Fruit fly (Drosophila melanogaster) whole organism, prepupa: ENCODE measurements around the gene lap.

Experiments
- CG11902 ChIP-seq: fragments of 200-800 bp; sonication (Bioruptor generic); optimal IDR thresholded peaks from 3 replicates; lab custom pipeline; 2016; ENCODE audit warnings: missing biosample characterization, missing genetic modification characterization
- CG34406 ChIP-seq: fragments of 200-800 bp; sonication (Bioruptor generic); optimal IDR thresholded peaks from 3 replicates; lab custom pipeline; 2016; ENCODE audit warnings: missing biosample characterization, missing genetic modification characterization
- CG8319 ChIP-seq: fragments of 200-800 bp; sonication (Bioruptor generic); optimal IDR thresholded peaks from 3 replicates; lab custom pipeline; 2016; ENCODE audit warnings: missing biosample characterization, missing genetic modification characterization
- Hr4 ChIP-seq: fragments of 200-800 bp; sonication (Bioruptor generic); optimal IDR thresholded peaks from 3 replicates; lab custom pipeline; 2016; ENCODE audit warnings: missing biosample characterization, missing genetic modification characterization
- Met ChIP-seq: fragments of 200-800 bp; sonication (Bioruptor generic); optimal IDR thresholded peaks from 3 replicates; lab custom pipeline; 2016; ENCODE audit warnings: missing biosample characterization, missing genetic modification characterization
- Sox15 ChIP-seq: fragments of 200-800 bp; sonication (Bioruptor generic); optimal IDR thresholded peaks from 3 replicates; lab custom pipeline; 2016; ENCODE audit warnings: missing biosample characterization, missing genetic modification characterization
- dac ChIP-seq: fragments of 200-800 bp; sonication (Bioruptor generic); optimal IDR thresholded peaks from 2 replicates; lab custom pipeline; 2017; ENCODE audit warnings: missing biosample characterization, mild to moderate bottlenecking, missing genetic modification characterization
- svp ChIP-seq: fragments of 200-800 bp; sonication (Bioruptor generic); peaks from one replicate; lab custom pipeline; 2016; ENCODE audit warnings: missing biosample characterization, missing genetic modification characterization
- topi ChIP-seq: fragments of 200-800 bp; sonication (Bioruptor generic); optimal IDR thresholded peaks from 3 replicates; lab custom pipeline; 2016; ENCODE audit warnings: missing biosample characterization, missing genetic modification characterization

dm6 chr3R:7208331-7208730 is 21.5 kb downstream of the lap start, which contains the start of gene CG1288:
- TF ChIP-seq dac (GFP tag; lab: Kevin White, UChicago) (no peak), CG8319 (GFP tag; lab: Kevin White, UChicago) (no peak), Met (no peak), svp (GFP tag; lab: Kevin White, UChicago) (no peak), topi (GFP tag; lab: Kevin White, UChicago) (no peak), Hr4 (GFP tag; lab: Kevin White, UChicago) (no peak), CG34406 (GFP tag; lab: Kevin White, UChicago) (no peak), CG11902 (GFP tag; lab: Kevin White, UChicago) (no peak), Sox15 (no peak)
